Worm (Caenorhabditis elegans) whole organism, young adult: ENCODE results near the gene K08F8.15.

Experiments used
- B0019.2 ChIP-seq: fragments of 200-800 bp; sonication (Bioruptor generic); conservative IDR thresholded peaks from 2 replicates; pipeline ENCODE4 v1.3.6; 2022; ENCODE audit warnings: missing genetic modification reagents, missing genetic modification characterization, missing compliant biosample characterization
- C06A6.2 ChIP-seq: fragments of 200-800 bp; sonication (Bioruptor generic); conservative IDR thresholded peaks from 2 replicates; pipeline ENCODE4 v1.3.6; 2022; ENCODE audit warnings: missing genetic modification characterization, missing compliant biosample characterization
- D2030.7 ChIP-seq: fragments of 200-800 bp; sonication (Bioruptor generic); IDR thresholded peaks from 2 replicates; pipeline ENCODE4 v1.3.6; 2022; ENCODE audit warnings: missing genetic modification reagents, missing genetic modification characterization, missing compliant biosample characterization
- F23B12.7 ChIP-seq: sonication (generic microtip); optimal IDR thresholded peaks from 2 replicates; lab custom pipeline; 2017; ENCODE audit warnings: missing genetic modification characterization, mild to moderate bottlenecking, missing compliant biosample characterization, antibody characterized with exemption, moderate library complexity; ENCODE audit not compliant: insufficient read depth
- K11D2.4 ChIP-seq: fragments of 200-800 bp; sonication (Bioruptor generic); IDR thresholded peaks from 2 replicates; pipeline ENCODE4 v1.3.6; 2022; ENCODE audit warnings: missing genetic modification reagents, missing genetic modification characterization, missing compliant biosample characterization
- Y53G8AR.9 ChIP-seq: fragments of 200-800 bp; sonication (Bioruptor generic); conservative IDR thresholded peaks from 2 replicates; pipeline ENCODE4 v1.3.6; 2022; ENCODE audit warnings: missing genetic modification reagents, missing genetic modification characterization, missing compliant biosample characterization
- ZK185.1 ChIP-seq: sonication (generic microtip); optimal IDR thresholded peaks from 2 replicates; lab custom pipeline; 2016; ENCODE audit warnings: mild to moderate bottlenecking, missing genetic modification characterization, missing compliant biosample characterization; ENCODE audit not compliant: poor library complexity, severe bottlenecking
- athp-1 ChIP-seq: sonication (generic microtip); optimal IDR thresholded peaks from 2 replicates; lab custom pipeline; 2017; ENCODE audit warnings: mild to moderate bottlenecking, missing genetic modification characterization, missing compliant biosample characterization
- attf-6 ChIP-seq: fragments of 200-800 bp; sonication (Bioruptor generic); IDR thresholded peaks from 2 replicates; pipeline ENCODE4 v1.3.6; 2022; ENCODE audit warnings: missing genetic modification reagents, missing genetic modification characterization, missing compliant biosample characterization
- bed-2 ChIP-seq: fragments of 200-800 bp; sonication (Bioruptor generic); IDR thresholded peaks from 2 replicates; pipeline ENCODE4 v1.3.6; 2022; ENCODE audit warnings: missing genetic modification reagents, missing genetic modification characterization, missing compliant biosample characterization
- cebp-1 ChIP-seq, 2 experiments: fragments of 200-800 bp in 1 of 2; sonication (Bioruptor generic) in 1 of 2; sonication (generic microtip) in 1 of 2; IDR thresholded peaks in 1 of 2; optimal IDR thresholded peaks in 1 of 2; 2 replicates each; pipeline versions ENCODE4 v1.3.6 to Lab custom; 2017 to 2022; ENCODE audit warnings: missing compliant biosample characterization in 2 of 2, missing genetic modification characterization in 2 of 2, mild to moderate bottlenecking in 1 of 2, missing genetic modification reagents in 1 of 2, moderate library complexity in 1 of 2
- cebp-2 ChIP-seq: fragments of 200-800 bp; sonication (Bioruptor generic); IDR thresholded peaks from 2 replicates; pipeline ENCODE4 v1.3.6; 2022; ENCODE audit warnings: missing genetic modification characterization, missing compliant biosample characterization
- ceh-58 ChIP-seq: fragments of 200-800 bp; sonication (Bioruptor generic); IDR thresholded peaks from 2 replicates; pipeline ENCODE4 v1.3.6; 2022; ENCODE audit warnings: missing genetic modification characterization, missing compliant biosample characterization
- die-1 ChIP-seq: sonication (generic microtip); optimal IDR thresholded peaks from 2 replicates; lab custom pipeline; 2016; ENCODE audit warnings: missing genotype, mild to moderate bottlenecking, missing genetic modification characterization, missing compliant biosample characterization
- dox-1 ChIP-seq: fragments of 200-800 bp; sonication (Bioruptor generic); IDR thresholded peaks from 2 replicates; pipeline ENCODE4 v1.3.6; 2022; ENCODE audit warnings: missing genetic modification reagents, missing genetic modification characterization, missing compliant biosample characterization
- dpff-1 ChIP-seq: sonication (generic microtip); optimal IDR thresholded peaks from 2 replicates; lab custom pipeline; 2017; ENCODE audit warnings: mild to moderate bottlenecking, missing genetic modification characterization, missing compliant biosample characterization
- dpl-1 ChIP-seq: fragments of 150-350 bp; optimal IDR thresholded peaks from 2 replicates; lab custom pipeline; 2014; ENCODE audit warnings: missing biosample characterization, missing genetic modification reagents, missing genetic modification characterization
- efl-1 ChIP-seq: fragments of 150-350 bp; optimal IDR thresholded peaks from 2 replicates; lab custom pipeline; 2014; ENCODE audit warnings: missing biosample characterization, missing genetic modification reagents, missing genetic modification characterization
- egl-18 ChIP-seq: fragments of 200-800 bp; sonication (Bioruptor generic); IDR thresholded peaks from 2 replicates; pipeline ENCODE4 v1.3.6; 2022; ENCODE audit warnings: missing genetic modification reagents, missing genetic modification characterization, missing compliant biosample characterization
- egrh-3 ChIP-seq: fragments of 200-800 bp; sonication (Bioruptor generic); IDR thresholded peaks from 2 replicates; pipeline ENCODE4 v1.3.6; 2022; ENCODE audit warnings: missing genetic modification reagents, missing genetic modification characterization, missing compliant biosample characterization
- ekl-4 ChIP-seq: fragments of 200-800 bp; sonication (Bioruptor generic); IDR thresholded peaks from 2 replicates; pipeline ENCODE4 v1.3.6; 2022; ENCODE audit warnings: missing genetic modification reagents, missing genetic modification characterization, missing compliant biosample characterization
- hlh-12 ChIP-seq: sonication (generic microtip); optimal IDR thresholded peaks from 2 replicates; lab custom pipeline; 2016; ENCODE audit warnings: missing genetic modification characterization, missing compliant biosample characterization
- hmg-1.2 ChIP-seq: fragments of 200-800 bp; sonication (Bioruptor generic); IDR thresholded peaks from 2 replicates; pipeline ENCODE4 v1.3.6; 2022; ENCODE audit warnings: missing genetic modification reagents, missing genetic modification characterization, missing compliant biosample characterization
- hsf-1 ChIP-seq: fragments of 200-800 bp; sonication (Bioruptor generic); IDR thresholded peaks from 2 replicates; pipeline ENCODE4 v1.3.6; 2022; ENCODE audit warnings: missing genetic modification reagents, missing genetic modification characterization, missing compliant biosample characterization
- lag-1 ChIP-seq: fragments of 200-800 bp; sonication (Bioruptor generic); IDR thresholded peaks from 2 replicates; pipeline ENCODE4 v1.3.6; 2022; ENCODE audit warnings: missing genetic modification reagents, missing genetic modification characterization, missing compliant biosample characterization
- lin-26 ChIP-seq: fragments of 200-800 bp; sonication (Bioruptor generic); IDR thresholded peaks from 2 replicates; pipeline ENCODE4 v1.3.6; 2022; ENCODE audit warnings: missing genetic modification reagents, missing genetic modification characterization, missing compliant biosample characterization
- lsy-27 ChIP-seq: sonication (generic microtip); optimal IDR thresholded peaks from 2 replicates; lab custom pipeline; 2017; ENCODE audit warnings: missing genetic modification characterization, mild to moderate bottlenecking, missing compliant biosample characterization, antibody characterized with exemption, missing genotype, borderline replicate concordance; ENCODE audit not compliant: insufficient read depth
- madf-10 ChIP-seq: sonication (generic microtip); optimal IDR thresholded peaks from 2 replicates; lab custom pipeline; 2016; ENCODE audit warnings: mild to moderate bottlenecking, missing genetic modification characterization, missing compliant biosample characterization
- mes-4 ChIP-seq: sonication (generic microtip); optimal IDR thresholded peaks from 2 replicates; lab custom pipeline; 2016; ENCODE audit warnings: missing genotype, missing genetic modification characterization, missing compliant biosample characterization
- nhr-27 ChIP-seq: fragments of 200-800 bp; sonication (Bioruptor generic); optimal IDR thresholded peaks from 2 replicates; lab custom pipeline; 2018; ENCODE audit warnings: mild to moderate bottlenecking, missing genetic modification characterization, moderate library complexity, missing compliant biosample characterization
- nhr-90 ChIP-seq: sonication (generic microtip); optimal IDR thresholded peaks from 2 replicates; lab custom pipeline; 2016; ENCODE audit warnings: missing genotype, mild to moderate bottlenecking, missing genetic modification characterization, missing compliant biosample characterization
- rec-8 ChIP-seq, 2 experiments: sonication (generic microtip); optimal IDR thresholded peaks; 2 replicates each; lab custom pipeline; 2016; ENCODE audit warnings: mild to moderate bottlenecking in 2 of 2, missing genetic modification characterization in 2 of 2, missing genetic modification reagents in 2 of 2, missing genotype in 2 of 2, missing biosample characterization in 1 of 2, missing compliant biosample characterization in 1 of 2, moderate library complexity in 1 of 2
- snpc-1.1 ChIP-seq: sonication (generic microtip); optimal IDR thresholded peaks from 2 replicates; lab custom pipeline; 2017; ENCODE audit warnings: missing genetic modification characterization, mild to moderate bottlenecking, missing compliant biosample characterization, antibody characterized with exemption, moderate library complexity, missing genotype, missing genetic modification reagents; ENCODE audit not compliant: insufficient read depth
- somi-1 ChIP-seq: fragments of 200-800 bp; sonication (Bioruptor generic); optimal IDR thresholded peaks from 2 replicates; lab custom pipeline; 2018; ENCODE audit warnings: mild to moderate bottlenecking, missing genetic modification characterization, missing compliant biosample characterization
- tlf-1 ChIP-seq: fragments of 200-800 bp; sonication (Bioruptor generic); optimal IDR thresholded peaks from 2 replicates; lab custom pipeline; 2018; ENCODE audit warnings: mild to moderate bottlenecking, missing genetic modification characterization, missing compliant biosample characterization
- unc-62 ChIP-seq: fragments of 150-350 bp; optimal IDR thresholded peaks from 2 replicates; lab custom pipeline; 2014; ENCODE audit warnings: missing biosample characterization, missing genetic modification reagents, missing genetic modification characterization
- xnd-1 ChIP-seq: sonication (generic microtip); optimal IDR thresholded peaks from 2 replicates; lab custom pipeline; 2016; ENCODE audit warnings: missing genotype, missing genetic modification reagents, missing genetic modification characterization, missing compliant biosample characterization
- ztf-25 ChIP-seq: fragments of 200-800 bp; sonication (Bioruptor generic); IDR thresholded peaks from 2 replicates; pipeline ENCODE4 v1.3.6; 2022; ENCODE audit warnings: missing genetic modification reagents, missing genetic modification characterization, missing compliant biosample characterization

K08F8.15 gene

ce11 chrII:8765131-8765530 is 1.5 kb upstream of the K08F8.15 start:
- TF ChIP-seq ekl-4 (GFP tag; lab: Robert Waterston, UW) (no peak), C06A6.2 (GFP tag; lab: Robert Waterston, UW) (0 out of 2 replicates have a peak, but pooled peaks have one; percentile 20), K11D2.4 (GFP tag; lab: Robert Waterston, UW) (0 out of 2 replicates have a peak, but pooled peaks have one; percentile 37), xnd-1 (tag; lab: Kevin White, UChicago) (no peak), lin-26 (GFP tag; lab: Robert Waterston, UW) (peak; percentile 70; the same call in 1 of the 2 replicates), snpc-1.1 (tag; lab: Kevin White, UChicago) (no peak), ceh-58 (GFP tag; lab: Robert Waterston, UW) (no peak), die-1 (tag; lab: Kevin White, UChicago) (peak; percentile 11), unc-62 (GFP tag; lab: Kevin White, UChicago) (no peak), dpff-1 (tag; lab: Kevin White, UChicago) (no peak), tlf-1 (GFP tag; lab: Kevin White, UChicago) (no peak), dpl-1 (GFP tag; lab: Kevin White, UChicago) (no peak), cebp-1 (GFP tag; IDR thresholded peaks at IDR 0.05; lab: Robert Waterston, UW) (no peak), cebp-1 (tag; optimal IDR thresholded peaks at IDR 0.05; lab: Kevin White, UChicago) (peak; percentile 29), hsf-1 (no peak), dox-1 (0 out of 2 replicates have a peak, but pooled peaks have one; percentile 41), egl-18 (no peak), mes-4 (no peak), somi-1 (GFP tag; lab: Kevin White, UChicago) (peak; percentile 80)

- no peak for TF ChIP-seq unc-62 (GFP tag; lab: Kevin White, UChicago)
- no peak for TF ChIP-seq lsy-27
- no peak for TF ChIP-seq cebp-2 (GFP tag; lab: Robert Waterston, UW)
- no peak for TF ChIP-seq efl-1 (GFP tag; lab: Kevin White, UChicago)
- no peak for TF ChIP-seq ZK185.1 (tag; lab: Kevin White, UChicago)
- TF ChIP-seq D2030.7 (GFP tag; lab: Robert Waterston, UW), result no peak
- TF ChIP-seq rec-8 (tag; optimal IDR thresholded peaks at IDR 0.05; lab: Kevin White, UChicago), result no peak
- TF ChIP-seq nhr-27 (tag; lab: Kevin White, UChicago), result no peak
- TF ChIP-seq egrh-3 (GFP tag; lab: Robert Waterston, UW), result no peak
- TF ChIP-seq bed-2 (GFP tag; lab: Robert Waterston, UW), result no peak
- no peak for TF ChIP-seq attf-6
- TF ChIP-seq lag-1 (GFP tag; lab: Robert Waterston, UW), result no peak
- no peak for TF ChIP-seq athp-1 (tag; lab: Kevin White, UChicago)
- TF ChIP-seq hlh-12 (tag; lab: Kevin White, UChicago), result no peak
- TF ChIP-seq B0019.2 (GFP tag; lab: Robert Waterston, UW), result no peak
- TF ChIP-seq ztf-25, result no peak
- no peak for TF ChIP-seq Y53G8AR.9 (GFP tag; lab: Robert Waterston, UW)
These were observed 288 bp downstream of the K08F8.15 start, which contains the start of gene pah-1 for ce11 chrII:8766897-8767296. Gene pah-1 (minus strand): TSS chrII:8766997.

- no peak for TF ChIP-seq nhr-90 (tag; lab: Kevin White, UChicago)
- peak; percentile 8 for TF ChIP-seq madf-10 (tag; lab: Kevin White, UChicago)
- 0 out of 2 replicates have a peak, but pooled peaks have one; percentile 29 for TF ChIP-seq dox-1
- peak; percentile 32 for TF ChIP-seq F23B12.7
- peak; percentile 41; the same call in 1 of the 2 replicates for TF ChIP-seq hmg-1.2 (GFP tag; lab: Robert Waterston, UW)
These were observed 2.8 kb downstream of the K08F8.15 start for ce11 chrII:8769375-8769774.
